Fruit fly (Drosophila melanogaster): ENCODE results near the gene CG5653.

- TF ChIP-seq psq (GFP tag; optimal IDR thresholded peaks at IDR 0.05), result peak; percentile 31
- TF ChIP-seq OdsH (GFP tag; optimal IDR thresholded peaks at IDR 0.05), result no peak
- TF ChIP-seq sv (GFP tag; optimal IDR thresholded peaks at IDR 0.05), result no peak
- no peak for TF ChIP-seq br (GFP tag; optimal IDR thresholded peaks at IDR 0.05)
- no peak for TF ChIP-seq usp (GFP tag; optimal IDR thresholded peaks at IDR 0.05)
- no peak for TF ChIP-seq ey (GFP tag; optimal IDR thresholded peaks at IDR 0.05)
- no peak for TF ChIP-seq rgr (GFP tag; optimal IDR thresholded peaks at IDR 0.05)
- no peak for TF ChIP-seq Jra (GFP tag; optimal IDR thresholded peaks at IDR 0.05)
- TF ChIP-seq Abd-B (GFP tag; optimal IDR thresholded peaks at IDR 0.05), result no peak
- no peak for TF ChIP-seq tai (GFP tag; optimal IDR thresholded peaks at IDR 0.05)
- peak; percentile 6 for TF ChIP-seq Hr83 (GFP tag; optimal IDR thresholded peaks at IDR 0.05; ENCODE audit: poor library complexity, severe bottlenecking)
These were observed 12.1 kb downstream of the CG5653 start, which contains the start of the genes CG43783 and orb2 for dm6 chr3L:8953962-8954647.

Data from whole organism, wandering third instar larva.